Fruit fly (Drosophila melanogaster): ENCODE data around the gene Snmp1.

The Snmp1 gene

DNA sequence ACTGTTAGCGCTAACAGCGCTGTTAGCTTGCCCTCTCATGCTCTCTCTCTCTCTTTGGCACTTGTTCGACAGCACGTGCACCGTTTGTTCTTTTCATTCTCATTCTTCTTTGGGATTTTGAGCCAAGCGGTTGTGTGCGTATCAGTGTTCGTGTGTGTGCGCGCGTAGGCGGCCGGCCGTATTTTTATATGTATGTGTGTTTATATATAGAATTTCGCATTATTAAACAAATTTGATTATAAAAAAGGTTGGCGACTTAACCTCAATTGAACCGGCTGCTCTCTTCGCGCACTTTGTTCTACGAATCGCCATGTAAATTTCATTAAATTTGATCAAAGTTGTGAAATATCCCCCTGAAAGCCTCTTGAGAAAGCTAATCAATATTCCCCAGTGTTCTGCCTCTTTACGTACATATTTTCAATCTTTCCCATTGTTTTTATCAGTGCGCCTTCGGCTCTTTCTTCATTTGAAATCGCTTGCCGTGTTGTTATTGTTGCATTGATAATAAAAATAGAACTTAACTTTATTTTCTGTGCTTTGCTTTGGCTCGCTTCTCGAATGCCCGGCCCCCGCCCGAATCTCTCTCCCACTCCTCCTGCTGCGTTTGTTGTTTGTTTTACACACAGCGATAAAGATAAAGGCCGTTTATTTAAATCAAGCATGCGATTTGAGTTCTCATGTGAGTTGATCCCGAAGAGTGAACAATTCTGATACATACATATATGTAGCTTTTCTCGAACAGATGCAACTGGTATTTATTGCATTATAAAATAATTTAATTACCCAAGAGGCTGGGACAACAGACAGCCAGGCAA lies 31.3 kb upstream of the Snmp1 start (continued):
- no peak for TF ChIP-seq Atf-2 (GFP tag; optimal IDR thresholded peaks at IDR 0.05)
- TF ChIP-seq CG16815 (GFP tag; optimal IDR thresholded peaks at IDR 0.05): no peak
- TF ChIP-seq Atf3 (GFP tag; optimal IDR thresholded peaks at IDR 0.05): no peak
- TF ChIP-seq gsb-n (tag; optimal IDR thresholded peaks at IDR 0.05): no peak
- no peak for TF ChIP-seq dmrt11E (tag; optimal IDR thresholded peaks at IDR 0.05)
- TF ChIP-seq jigr1 (GFP tag; IDR thresholded peaks at IDR 0.05): no peak
- peak; percentile 7; the same call in 1 of the 2 replicates for TF ChIP-seq CG32532 (GFP tag; IDR thresholded peaks at IDR 0.05)
- no peak for TF ChIP-seq Neu2 (GFP tag; optimal IDR thresholded peaks at IDR 0.05; ENCODE audit: borderline replicate concordance)
- TF ChIP-seq CG14710 (tag; optimal IDR thresholded peaks at IDR 0.05): no peak
- no peak for TF ChIP-seq CG31365 (tag; optimal IDR thresholded peaks at IDR 0.05)
- TF ChIP-seq CG18599 (GFP tag; optimal IDR thresholded peaks at IDR 0.05): no peak
- TF ChIP-seq Spps (tag; optimal IDR thresholded peaks at IDR 0.05): no peak
- TF ChIP-seq Antp (GFP tag; optimal IDR thresholded peaks at IDR 0.05): no peak

DNA sequence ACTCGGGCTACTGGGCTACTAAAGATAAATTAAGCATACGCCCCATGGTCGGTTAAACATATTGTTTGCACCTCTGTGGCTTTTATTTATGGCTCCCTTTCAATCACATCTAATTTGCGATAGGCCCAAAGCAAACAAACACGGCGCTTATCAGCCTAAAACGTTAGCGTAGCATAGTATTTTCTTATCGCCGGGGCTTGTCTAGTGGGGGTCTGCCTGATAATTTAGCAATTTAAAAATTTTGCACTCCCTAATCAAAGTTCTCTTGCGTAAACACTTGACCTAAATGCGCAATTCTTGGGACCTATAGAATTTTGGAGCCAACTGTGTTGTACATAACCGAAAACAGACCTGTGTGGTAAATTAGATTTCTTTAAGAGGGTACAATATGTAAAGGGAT lies 30.1 kb upstream of the Snmp1 start:
- TF ChIP-seq CG14441 (GFP tag; IDR thresholded peaks at IDR 0.05): 0 out of 2 replicates have a peak, but pooled peaks have one; percentile 17
- peak; percentile 57 for TF ChIP-seq Med (GFP tag)
- peak; percentile 36 for TF ChIP-seq B-H2 (GFP tag; optimal IDR thresholded peaks at IDR 0.05)
- peak; percentile 93 for TF ChIP-seq mirr (GFP tag; optimal IDR thresholded peaks at IDR 0.05)
- no peak for TF ChIP-seq CG1024 (GFP tag; IDR thresholded peaks at IDR 0.05)
- peak; percentile 8 for TF ChIP-seq Meics (GFP tag; optimal IDR thresholded peaks at IDR 0.05)
- TF ChIP-seq Hmr (GFP tag; optimal IDR thresholded peaks at IDR 0.05): peak; percentile 2
- peak; percentile 2 for TF ChIP-seq schlank (tag; optimal IDR thresholded peaks at IDR 0.05)
- TF ChIP-seq exex (tag; optimal IDR thresholded peaks at IDR 0.05): peak; percentile 97
- TF ChIP-seq mld (GFP tag; IDR thresholded peaks at IDR 0.05; ENCODE audit: partially characterized antibody): no peak
- TF ChIP-seq cwo (GFP tag; optimal IDR thresholded peaks at IDR 0.05): peak; percentile 60
- peak in 1 of 2 experiments; percentile 74 for TF ChIP-seq Pdp1 (GFP tag; optimal IDR thresholded peaks at IDR 0.05)
- peak; percentile 2 for TF ChIP-seq CG18599 (GFP tag; optimal IDR thresholded peaks at IDR 0.05)
- TF ChIP-seq CG1602 (GFP tag; optimal IDR thresholded peaks at IDR 0.05): no peak
- TF ChIP-seq Lpt (GFP tag; optimal IDR thresholded peaks at IDR 0.05): no peak
- TF ChIP-seq wdn (GFP tag; IDR thresholded peaks at IDR 0.05): no peak
- no peak for TF ChIP-seq CG10462 (GFP tag; optimal IDR thresholded peaks at IDR 0.05)
- no peak for TF ChIP-seq yki (optimal IDR thresholded peaks at IDR 0.05)
- TF ChIP-seq Dfd (GFP tag; optimal IDR thresholded peaks at IDR 0.05): no peak
- peak; percentile 20 for TF ChIP-seq CG10543 (GFP tag; optimal IDR thresholded peaks at IDR 0.05)
- no peak for TF ChIP-seq eyg (GFP tag; optimal IDR thresholded peaks at IDR 0.05)
- TF ChIP-seq Eip74EF (GFP tag; optimal IDR thresholded peaks at IDR 0.05): no peak
- no peak for TF ChIP-seq Mrtf (GFP tag; IDR thresholded peaks at IDR 0.05)
- no peak for TF ChIP-seq Six4 (GFP tag; optimal IDR thresholded peaks at IDR 0.05)
- no peak for TF ChIP-seq D (optimal IDR thresholded peaks at IDR 0.05)
- TF ChIP-seq D (GFP tag; optimal IDR thresholded peaks at IDR 0.05): no peak
- no peak for TF ChIP-seq Atf3 (GFP tag; optimal IDR thresholded peaks at IDR 0.05)
- peak; percentile 10 for TF ChIP-seq CG13296 (GFP tag; optimal IDR thresholded peaks at IDR 0.05)
- TF ChIP-seq CG34376 (GFP tag; optimal IDR thresholded peaks at IDR 0.05): peak; percentile 83
- no peak for TF ChIP-seq croc (GFP tag; conservative IDR thresholded peaks at IDR 0.05)
- peak; percentile 83 for TF ChIP-seq grn (GFP tag; optimal IDR thresholded peaks at IDR 0.05)
- TF ChIP-seq CG13123 (GFP tag; optimal IDR thresholded peaks at IDR 0.05): no peak
- TF ChIP-seq C15 (GFP tag; IDR thresholded peaks at IDR 0.05): 0 out of 3 replicates have a peak, but pooled peaks have one; percentile 38
- no peak for TF ChIP-seq CG3995 (GFP tag; optimal IDR thresholded peaks at IDR 0.05)
- no peak for TF ChIP-seq Ptx1 (GFP tag; IDR thresholded peaks at IDR 0.05)
- TF ChIP-seq BtbVII (GFP tag; optimal IDR thresholded peaks at IDR 0.05): peak; percentile 1
- peak; percentile 28 for TF ChIP-seq caup (GFP tag; optimal IDR thresholded peaks at IDR 0.05; ENCODE audit: severe bottlenecking)
